Worm (Caenorhabditis elegans): ENCODE data around the gene T05B4.10.
A peak's percentile ranks its signal among the peaks of the same experiment; 100 is the strongest.

T05B4.10 gene

DNA sequence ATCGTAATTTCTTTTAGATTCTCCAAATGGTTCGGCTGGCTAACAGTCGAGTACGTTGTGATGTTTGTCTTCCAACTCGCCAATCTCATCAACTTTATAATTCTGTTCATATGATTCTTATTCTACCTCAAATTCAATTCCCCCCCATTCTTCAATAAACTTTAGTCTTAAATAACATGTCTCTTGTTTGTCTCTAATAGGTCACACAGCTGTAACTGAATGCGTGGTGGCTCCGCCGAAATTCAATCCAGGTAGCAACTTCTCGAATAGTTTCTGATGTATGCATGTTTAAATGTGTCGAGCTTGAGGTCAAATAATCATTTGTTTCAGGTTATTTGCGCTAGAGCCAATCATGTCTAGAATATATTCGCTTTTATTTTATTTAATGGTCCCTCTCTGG, 18.2 kb upstream of the T05B4.10 start, which contains the start of gene lgc-29:
Gene lgc-29 (plus strand): TSS at position 301 of the 400 bp plus-strand sequence.
- TF ChIP-seq peb-1 (tag; optimal IDR thresholded peaks at IDR 0.05) (no peak), blmp-1 (tag; optimal IDR thresholded peaks at IDR 0.05; ENCODE audit: insufficient read depth) (no peak), nhr-237 (tag; optimal IDR thresholded peaks at IDR 0.05) (no peak), lsy-2 (tag; optimal IDR thresholded peaks at IDR 0.05) (no peak), F13H6.1 (tag; optimal IDR thresholded peaks at IDR 0.05) (no peak), snpc-4 (tag; optimal IDR thresholded peaks at IDR 0.05) (no peak), nhr-25 (tag; optimal IDR thresholded peaks at IDR 0.05) (no peak)

DNA sequence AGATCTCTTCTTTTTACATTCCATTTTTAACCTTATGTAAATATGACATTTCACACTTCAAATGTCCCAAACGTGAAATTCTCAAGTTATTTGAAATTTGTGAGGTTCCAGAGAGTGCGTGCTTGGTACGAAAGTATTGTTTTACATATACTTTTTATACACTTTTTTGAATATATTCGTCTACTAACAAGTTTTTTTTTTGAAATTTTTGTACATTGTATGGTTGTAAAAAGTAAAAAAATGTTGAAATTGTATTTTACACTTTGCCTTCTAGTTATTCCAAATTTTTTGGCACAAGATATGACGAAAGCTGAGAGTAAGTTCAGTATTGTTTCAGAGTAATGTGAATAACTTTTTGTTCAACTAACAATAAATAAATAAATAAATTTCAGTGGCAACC, 14.2 kb upstream of the T05B4.10 start, which contains the start of gene lgc-1:
Gene lgc-1 (plus strand): TSS at position 301 of the 400 bp plus-strand sequence.
- TF ChIP-seq ceh-82 (tag; optimal IDR thresholded peaks at IDR 0.05) (no peak), nhr-237 (tag; optimal IDR thresholded peaks at IDR 0.05) (no peak), nhr-23 (tag; optimal IDR thresholded peaks at IDR 0.05) (no peak), sma-3 (GFP tag; optimal IDR thresholded peaks at IDR 0.05) (no peak), egl-27 (tag; optimal IDR thresholded peaks at IDR 0.05) (no peak), lin-13 (GFP tag; optimal IDR thresholded peaks at IDR 0.05) (no peak), sem-4 (tag; optimal IDR thresholded peaks at IDR 0.05) (no peak), unc-62 (GFP tag; optimal IDR thresholded peaks at IDR 0.05) (no peak), R02D3.7 (tag; optimal IDR thresholded peaks at IDR 0.05) (no peak), ztf-11 (tag; optimal IDR thresholded peaks at IDR 0.05) (no peak), ama-1 (optimal IDR thresholded peaks at IDR 0.05) (no peak)

DNA sequence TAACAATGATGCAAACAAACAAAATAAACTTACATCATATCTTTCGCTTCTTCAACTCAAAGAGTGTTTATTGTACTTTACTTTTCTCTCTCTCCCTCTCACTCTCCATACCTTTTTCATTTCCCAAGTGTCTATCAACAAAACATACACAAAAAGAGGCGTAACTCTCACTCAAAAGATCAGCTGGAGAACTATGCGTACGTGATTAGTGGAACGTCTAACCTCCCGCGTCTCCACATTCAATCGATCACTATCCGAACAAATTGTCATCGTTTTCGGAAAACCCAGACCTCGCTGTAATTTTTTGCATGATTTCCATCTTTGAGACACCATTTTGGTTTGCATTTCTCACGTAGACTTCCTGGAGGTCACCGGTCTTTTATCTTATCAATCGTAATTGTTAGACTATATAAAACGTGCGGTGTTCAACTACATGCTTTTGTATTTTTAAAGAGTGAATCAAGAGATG, 11.0 kb upstream of the T05B4.10 start, which contains the start of gene nhr-57:
Gene nhr-57 (plus strand): TSS at position 419 of the 469 bp plus-strand sequence.
- TF ChIP-seq ceh-82 (tag; optimal IDR thresholded peaks at IDR 0.05), result no peak
- peak; percentile 93 for TF ChIP-seq sma-9 (GFP tag; optimal IDR thresholded peaks at IDR 0.05)
- no peak for TF ChIP-seq sma-9 (tag; optimal IDR thresholded peaks at IDR 0.05)
- no peak for TF ChIP-seq peb-1 (tag; optimal IDR thresholded peaks at IDR 0.05)
- peak; percentile 31 for TF ChIP-seq lin-13 (GFP tag; optimal IDR thresholded peaks at IDR 0.05)
- no peak for TF ChIP-seq alr-1 (tag; optimal IDR thresholded peaks at IDR 0.05)
- peak; percentile 62 for TF ChIP-seq gmeb-1 (tag; optimal IDR thresholded peaks at IDR 0.05)
- peak; percentile 19 for TF ChIP-seq unc-55 (GFP tag; optimal IDR thresholded peaks at IDR 0.05)
- no peak for TF ChIP-seq ama-1 (optimal IDR thresholded peaks at IDR 0.05)
- TF ChIP-seq blmp-1 (tag; optimal IDR thresholded peaks at IDR 0.05; ENCODE audit: insufficient read depth), result peak; percentile 72
- TF ChIP-seq nhr-6 (tag; optimal IDR thresholded peaks at IDR 0.05), result peak; percentile 67
- no peak for TF ChIP-seq mbf-1 (tag; optimal IDR thresholded peaks at IDR 0.05)
- no peak for TF ChIP-seq nhr-237 (tag; optimal IDR thresholded peaks at IDR 0.05)
- TF ChIP-seq nhr-10 (tag; optimal IDR thresholded peaks at IDR 0.05), result no peak
- TF ChIP-seq lin-11 (tag; optimal IDR thresholded peaks at IDR 0.05), result no peak
- peak; percentile 89 for TF ChIP-seq sma-3 (GFP tag; optimal IDR thresholded peaks at IDR 0.05)
- TF ChIP-seq unc-62 (GFP tag; optimal IDR thresholded peaks at IDR 0.05), result no peak
- TF ChIP-seq Y55F3AM.14 (GFP tag; optimal IDR thresholded peaks at IDR 0.05), result peak; percentile 86
- TF ChIP-seq lsy-2 (tag; optimal IDR thresholded peaks at IDR 0.05), result no peak
- TF ChIP-seq F13H6.1 (tag; optimal IDR thresholded peaks at IDR 0.05), result peak; percentile 82
- no peak for TF ChIP-seq mab-5 (tag; optimal IDR thresholded peaks at IDR 0.05)
- no peak for TF ChIP-seq ztf-4 (tag; optimal IDR thresholded peaks at IDR 0.05)
- no peak for TF ChIP-seq elt-1 (tag; optimal IDR thresholded peaks at IDR 0.05)
- peak; percentile 73 for TF ChIP-seq fos-1 (tag; optimal IDR thresholded peaks at IDR 0.05)
- no peak for TF ChIP-seq unc-39 (tag; optimal IDR thresholded peaks at IDR 0.05)
- TF ChIP-seq ztf-1 (GFP tag; conservative IDR thresholded peaks at IDR 0.05), result no peak
- TF ChIP-seq elt-3 (tag; optimal IDR thresholded peaks at IDR 0.05), result no peak
- no peak for TF ChIP-seq dmd-4 (tag; optimal IDR thresholded peaks at IDR 0.05)
- no peak for TF ChIP-seq R02D3.7 (tag; optimal IDR thresholded peaks at IDR 0.05)
- TF ChIP-seq nhr-25 (tag; optimal IDR thresholded peaks at IDR 0.05), result peak; percentile 86
- TF ChIP-seq ZK546.5 (tag; optimal IDR thresholded peaks at IDR 0.05), result no peak
- TF ChIP-seq nhr-23 (tag; optimal IDR thresholded peaks at IDR 0.05), result no peak
- no peak for TF ChIP-seq nhr-12 (tag; optimal IDR thresholded peaks at IDR 0.05)
- TF ChIP-seq nhr-77 (tag; optimal IDR thresholded peaks at IDR 0.05), result no peak
- no peak for TF ChIP-seq ztf-11 (tag; optimal IDR thresholded peaks at IDR 0.05)
- TF ChIP-seq ceh-16 (tag; optimal IDR thresholded peaks at IDR 0.05), result no peak
- peak; percentile 72 for TF ChIP-seq skn-1 (tag; optimal IDR thresholded peaks at IDR 0.05)
- no peak for TF ChIP-seq lin-39 (tag; optimal IDR thresholded peaks at IDR 0.05)
- no peak for TF ChIP-seq aly-2 (tag; optimal IDR thresholded peaks at IDR 0.05)
- peak; percentile 51 for TF ChIP-seq C34F6.9 (tag; optimal IDR thresholded peaks at IDR 0.05)
- TF ChIP-seq zag-1 (tag; optimal IDR thresholded peaks at IDR 0.05), result no peak
- TF ChIP-seq egl-27 (tag; optimal IDR thresholded peaks at IDR 0.05), result peak; percentile 60
- TF ChIP-seq snpc-4 (tag; optimal IDR thresholded peaks at IDR 0.05), result no peak
- TF ChIP-seq sem-4 (tag; optimal IDR thresholded peaks at IDR 0.05), result peak; percentile 61
- peak; percentile 96 for TF ChIP-seq nhr-129 (tag; optimal IDR thresholded peaks at IDR 0.05)
- TF ChIP-seq crh-2 (tag; optimal IDR thresholded peaks at IDR 0.05), result peak; percentile 51
- no peak for TF ChIP-seq nhr-11 (tag; optimal IDR thresholded peaks at IDR 0.05)
- TF ChIP-seq mdl-1 (tag; optimal IDR thresholded peaks at IDR 0.05), result peak in 1 of 2 experiments; percentile 40
